Worm (Caenorhabditis elegans) whole organism, L4/young adult: ENCODE results near the gene nstp-7.
A peak's percentile ranks its signal among the peaks of the same experiment; 100 is the strongest.

Experiments
- W03F9.2 ChIP-seq: fragments of 150-350 bp; optimal IDR thresholded peaks from 2 replicates; lab custom pipeline; 2014; ENCODE audit warnings: missing biosample characterization, missing genetic modification characterization
- dao-5 ChIP-seq: sonication (generic microtip); optimal IDR thresholded peaks from 2 replicates; lab custom pipeline; 2016; ENCODE audit warnings: missing genotype, missing genetic modification characterization, moderate library complexity, missing compliant biosample characterization
- him-1 ChIP-seq: sonication (generic microtip); optimal IDR thresholded peaks from 2 replicates; lab custom pipeline; 2016; ENCODE audit warnings: missing genotype, missing genetic modification reagents, missing genetic modification characterization, missing compliant biosample characterization

ce11 chrV:619054-619453 is 37.3 kb downstream of the nstp-7 start, which contains the start of gene F48G7.4:
- no peak for TF ChIP-seq dao-5 (tag; lab: Kevin White, UChicago)
- no peak for TF ChIP-seq him-1 (tag; lab: Kevin White, UChicago)
- peak; percentile 36 for TF ChIP-seq W03F9.2 (tag; lab: Kevin White, UChicago)
